Worm (Caenorhabditis elegans): ENCODE measurements around the gene Y53G8AR.6.

The Y53G8AR.6 gene

ce11 chrIII:3346665-3347064, 52.1 kb downstream of the Y53G8AR.6 start:
- no peak for TF ChIP-seq blmp-1 (tag; optimal IDR thresholded peaks at IDR 0.05)
- peak; percentile 8 for TF ChIP-seq ham-2 (GFP tag; optimal IDR thresholded peaks at IDR 0.05)

All from whole organism, mixed stage, embryonic.